Worm (Caenorhabditis elegans) whole organism, L1 larva: ENCODE measurements around the gene gst-13.
A peak's percentile ranks its signal among the peaks of the same experiment; 100 is the strongest.

ENCODE experiments used
- C04F5.9 ChIP-seq: sonication (generic microtip); optimal IDR thresholded peaks from 2 replicates; lab custom pipeline; 2016; ENCODE audit warnings: missing genetic modification characterization, missing compliant biosample characterization
- ama-1 ChIP-seq: fragments of 150-350 bp; optimal IDR thresholded peaks from 2 replicates; lab custom pipeline; 2014
- blmp-1 ChIP-seq: fragments of 150-350 bp; optimal IDR thresholded peaks from 2 replicates; lab custom pipeline; 2014; ENCODE audit warnings: missing biosample characterization, missing genetic modification characterization
- nhr-11 ChIP-seq: fragments of 150-350 bp; optimal IDR thresholded peaks from 2 replicates; lab custom pipeline; 2014; ENCODE audit warnings: missing biosample characterization, missing genetic modification characterization
- nhr-12 ChIP-seq: sonication (generic microtip); optimal IDR thresholded peaks from 2 replicates; lab custom pipeline; 2017; ENCODE audit warnings: missing biosample characterization, missing genetic modification characterization
- unc-130 ChIP-seq: fragments of 150-350 bp; optimal IDR thresholded peaks from 2 replicates; lab custom pipeline; 2017; ENCODE audit warnings: missing biosample characterization, missing genetic modification characterization, inconsistent platforms
- ztf-11 ChIP-seq, 2 experiments: sonication (generic microtip); optimal IDR thresholded peaks; 2 replicates each; lab custom pipeline; 2016 to 2017; ENCODE audit warnings: missing genetic modification characterization in 2 of 2, missing biosample characterization in 1 of 2, missing compliant biosample characterization in 1 of 2

DNA sequence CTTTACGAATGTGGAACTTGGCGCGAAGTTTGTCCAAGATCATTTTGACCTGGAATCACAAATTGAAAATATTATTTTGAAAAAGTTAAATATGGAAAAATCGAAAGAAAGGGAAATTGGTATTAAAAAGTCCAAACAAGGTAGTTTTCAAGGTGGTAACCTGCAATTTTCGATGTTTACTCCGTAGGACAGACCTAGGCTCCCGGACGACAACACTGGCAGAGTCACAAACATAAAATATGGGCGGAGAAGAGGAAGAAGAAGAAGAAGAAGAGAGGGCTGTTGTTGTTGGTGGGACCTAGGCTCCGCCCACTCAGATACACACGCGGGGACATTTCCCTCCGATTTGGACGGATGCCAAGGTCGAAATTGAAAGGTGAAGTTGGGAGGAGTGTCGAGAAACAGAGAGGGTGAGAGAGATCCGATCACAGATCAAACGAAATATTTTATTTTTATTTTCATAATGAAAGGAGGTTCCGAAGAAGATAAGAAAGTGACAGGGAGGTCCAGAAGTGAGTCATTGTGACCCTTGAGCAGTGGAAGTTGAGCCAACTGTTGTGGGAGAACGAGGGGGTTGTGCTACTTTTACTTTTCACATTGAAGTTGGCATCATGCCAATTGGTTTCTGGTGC is 30.8 kb downstream of the gst-13 start, which contains the start of gene aqp-2:
- TF ChIP-seq blmp-1 (tag; lab: Kevin White, UChicago), result peak; percentile 94
- TF ChIP-seq ama-1 (lab: Kevin White, UChicago), result no peak
- peak; percentile 15 for TF ChIP-seq C04F5.9 (tag; lab: Kevin White, UChicago)
- TF ChIP-seq unc-130 (tag; lab: Kevin White, UChicago), result peak; percentile 45
- no peak for TF ChIP-seq nhr-11
- peak in 1 of 2 experiments; percentile 26 for TF ChIP-seq ztf-11 (tag; optimal IDR thresholded peaks at IDR 0.05; lab: Kevin White, UChicago)
- TF ChIP-seq nhr-12, result no peak
